Worm (Caenorhabditis elegans) whole organism, young adult: ENCODE data around the gene Y54G2A.18.

ENCODE experiments used
- B0019.2 ChIP-seq: fragments of 200-800 bp; sonication (Bioruptor generic); conservative IDR thresholded peaks from 2 replicates; pipeline ENCODE4 v1.3.6; 2022; ENCODE audit warnings: missing genetic modification reagents, missing genetic modification characterization, missing compliant biosample characterization
- Y79H2A.3 ChIP-seq: fragments of 200-800 bp; sonication (Bioruptor generic); conservative IDR thresholded peaks from 2 replicates; pipeline ENCODE4 v1.3.6; 2022; ENCODE audit warnings: missing genetic modification reagents, missing genetic modification characterization, missing compliant biosample characterization
- efl-1 ChIP-seq: fragments of 150-350 bp; optimal IDR thresholded peaks from 2 replicates; lab custom pipeline; 2014; ENCODE audit warnings: missing biosample characterization, missing genetic modification reagents, missing genetic modification characterization
- let-607 ChIP-seq, 2 experiments: fragments of 200-800 bp in 1 of 2; sonication (Bioruptor generic) in 1 of 2; sonication (generic microtip) in 1 of 2; optimal IDR thresholded peaks; 2 replicates each; lab custom pipeline; 2016 to 2018; ENCODE audit warnings: mild to moderate bottlenecking in 2 of 2, missing compliant biosample characterization in 2 of 2, missing genetic modification characterization in 2 of 2, moderate library complexity in 2 of 2, missing genotype in 1 of 2
- rcor-1 ChIP-seq: fragments of 200-800 bp; sonication (Bioruptor generic); IDR thresholded peaks from 2 replicates; pipeline ENCODE4 v1.3.6; 2022; ENCODE audit warnings: missing genetic modification reagents, missing genetic modification characterization, missing compliant biosample characterization

DNA sequence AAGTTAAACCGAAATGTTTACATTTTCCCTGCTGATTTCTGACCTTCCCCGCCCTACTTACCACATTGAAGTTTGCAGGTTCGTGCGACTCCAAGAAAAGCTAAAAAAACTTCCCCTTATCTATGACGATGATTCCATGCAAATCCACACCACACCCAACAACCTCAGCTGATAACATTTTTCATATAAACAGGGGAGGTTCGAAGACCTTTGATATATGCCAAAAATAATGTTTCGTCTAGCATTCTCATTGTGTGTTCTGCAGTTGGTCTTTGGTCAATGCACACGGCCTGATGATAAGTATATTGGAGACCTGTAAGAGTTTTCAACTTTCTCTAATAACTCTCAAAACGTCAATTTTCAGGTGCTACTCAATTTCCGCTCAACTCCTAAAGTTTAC is 38.1 kb downstream of the Y54G2A.18 start:
- no peak for TF ChIP-seq rcor-1 (GFP tag; lab: Robert Waterston, UW)
- TF ChIP-seq B0019.2 (GFP tag; lab: Robert Waterston, UW) = no peak
- no peak for TF ChIP-seq efl-1 (GFP tag; lab: Kevin White, UChicago)
- TF ChIP-seq Y79H2A.3 (GFP tag; lab: Robert Waterston, UW) = no peak
- no peak for TF ChIP-seq let-607 (tag; optimal IDR thresholded peaks at IDR 0.05; lab: Kevin White, UChicago)
